Fruit fly (Drosophila melanogaster) Kc167 (cell line): ENCODE measurements around the gene tweek.

ENCODE experiments used
- Myc ChIP-seq: fragments of >200 bp; optimal IDR thresholded peaks from 2 replicates; lab custom pipeline; 2017; ENCODE audit warnings: missing external identifiers
- Sin3A ChIP-seq: fragments of >200 bp; optimal IDR thresholded peaks from 2 replicates; lab custom pipeline; 2018; ENCODE audit warnings: missing external identifiers
- h ChIP-seq: fragments of >200 bp; optimal IDR thresholded peaks from 3 replicates; lab custom pipeline; 2018; ENCODE audit warnings: missing external identifiers
- insv ChIP-seq: fragments of >200 bp; optimal IDR thresholded peaks from 3 replicates; lab custom pipeline; 2018; ENCODE audit warnings: missing external identifiers
- psq ChIP-seq: fragments of >200 bp; optimal IDR thresholded peaks from 2 replicates; lab custom pipeline; 2017; ENCODE audit warnings: missing external identifiers
- ttk ChIP-seq: sonication (Bioruptor generic); optimal IDR thresholded peaks from 2 replicates; lab custom pipeline; 2017; ENCODE audit warnings: missing external identifiers

- TF ChIP-seq h (lab: Kevin White, UChicago) = no peak
- TF ChIP-seq psq (lab: Kevin White, UChicago) = no peak
- no peak for TF ChIP-seq ttk (lab: Kevin White, UChicago)
- no peak for TF ChIP-seq insv (lab: Kevin White, UChicago)
- no peak for TF ChIP-seq Myc
- TF ChIP-seq Sin3A (lab: Kevin White, UChicago) = no peak
Observed at dm6 chr2L:16909290-16909689, 21.0 kb downstream of the tweek start.
